Worm (Caenorhabditis elegans) whole organism, L1 larva: Measurements from ENCODE around the gene W07G4.8.

Experiments used
- Y116A8C.19 ChIP-seq: sonication (generic microtip); optimal IDR thresholded peaks from 2 replicates; lab custom pipeline; 2016; ENCODE audit warnings: missing compliant biosample characterization, missing genetic modification characterization, borderline replicate concordance
- ama-1 ChIP-seq: fragments of 150-350 bp; optimal IDR thresholded peaks from 2 replicates; lab custom pipeline; 2014
- ceh-63 ChIP-seq: fragments of 200-800 bp; sonication (Bioruptor generic); optimal IDR thresholded peaks from 2 replicates; lab custom pipeline; 2018; ENCODE audit warnings: mild to moderate bottlenecking, missing genetic modification characterization, missing compliant biosample characterization
- ces-1 ChIP-seq: fragments of 150-350 bp; optimal IDR thresholded peaks from 2 replicates; lab custom pipeline; 2014; ENCODE audit warnings: missing biosample characterization, missing genetic modification reagents, missing genetic modification characterization
- egl-27 ChIP-seq, 2 experiments: fragments of 150-350 bp in 1 of 2; sonication (generic microtip); optimal IDR thresholded peaks; 3 replicates each; lab custom pipeline; 2017 to 2018; ENCODE audit warnings: missing biosample characterization in 2 of 2, missing genetic modification characterization in 2 of 2, missing genetic modification reagents in 2 of 2
- fkh-10 ChIP-seq: sonication (generic microtip); optimal IDR thresholded peaks from 2 replicates; lab custom pipeline; 2017; ENCODE audit warnings: missing biosample characterization, missing genetic modification reagents, missing genetic modification characterization
- jun-1 ChIP-seq: fragments of 150-350 bp; optimal IDR thresholded peaks from 2 replicates; lab custom pipeline; 2014; ENCODE audit warnings: missing biosample characterization, missing genetic modification reagents, missing genetic modification characterization
- mdl-1 ChIP-seq, 2 experiments: fragments of 150-350 bp; optimal IDR thresholded peaks; 2 replicates each; lab custom pipeline; 2014 to 2017; ENCODE audit warnings: missing biosample characterization in 2 of 2, missing genetic modification characterization in 2 of 2, inconsistent platforms in 1 of 2
- nhr-12 ChIP-seq: sonication (generic microtip); optimal IDR thresholded peaks from 2 replicates; lab custom pipeline; 2017; ENCODE audit warnings: missing biosample characterization, missing genetic modification characterization
- nhr-237 ChIP-seq: fragments of 150-350 bp; optimal IDR thresholded peaks from 2 replicates; lab custom pipeline; 2014; ENCODE audit warnings: missing biosample characterization, missing genetic modification characterization
- snpc-4 ChIP-seq: fragments of 150-350 bp; optimal IDR thresholded peaks from 2 replicates; lab custom pipeline; 2014; ENCODE audit warnings: missing biosample characterization, missing genetic modification characterization
- ztf-11 ChIP-seq, 2 experiments: sonication (generic microtip); optimal IDR thresholded peaks; 2 replicates each; lab custom pipeline; 2016 to 2017; ENCODE audit warnings: missing genetic modification characterization in 2 of 2, missing biosample characterization in 1 of 2, missing compliant biosample characterization in 1 of 2

DNA sequence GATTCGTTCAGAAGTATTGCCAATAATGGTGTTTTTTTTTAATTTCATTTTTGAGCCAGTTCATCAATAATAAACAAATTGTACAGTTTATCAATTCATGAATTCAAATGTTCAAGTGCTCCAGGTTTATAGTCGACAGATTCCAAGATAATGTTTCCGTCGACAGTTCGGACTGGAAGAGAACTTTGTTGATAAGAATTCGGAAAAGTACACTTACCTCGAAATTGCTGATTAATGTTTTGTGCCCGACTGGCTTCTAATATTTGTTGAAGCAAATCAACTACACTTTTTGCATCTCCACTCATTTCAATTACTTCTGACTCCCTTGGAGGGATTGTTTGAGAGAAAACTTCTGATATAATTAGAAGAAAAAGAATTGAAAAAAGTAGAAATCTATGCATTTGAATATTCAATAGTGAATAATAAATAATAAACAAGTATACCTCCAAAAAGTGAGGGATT is at the start of gene W07G4.8:
- TF ChIP-seq egl-27 (tag; optimal IDR thresholded peaks at IDR 0.05; lab: Kevin White, UChicago) (no peak), snpc-4 (tag; lab: Kevin White, UChicago) (no peak), fkh-10 (GFP tag; lab: Kevin White, UChicago) (no peak), ceh-63 (GFP tag; lab: Kevin White, UChicago) (no peak), ztf-11 (tag; optimal IDR thresholded peaks at IDR 0.05; lab: Kevin White, UChicago) (no peak), ces-1 (GFP tag; lab: Kevin White, UChicago) (no peak), nhr-12 (tag; lab: Kevin White, UChicago) (no peak), jun-1 (no peak), Y116A8C.19 (no peak), ama-1 (no peak), nhr-237 (tag; lab: Kevin White, UChicago) (no peak), mdl-1 (tag; optimal IDR thresholded peaks at IDR 0.05; lab: Kevin White, UChicago) (no peak)
